Worm (Caenorhabditis elegans) whole organism, L1 larva: ENCODE results near the gene pud-1.1.

Experiments used
- aha-1 ChIP-seq: fragments of 150-350 bp; optimal IDR thresholded peaks from 2 replicates; lab custom pipeline; 2014; ENCODE audit warnings: missing biosample characterization, missing genetic modification characterization
- ceh-8 ChIP-seq: fragments of 200-800 bp; sonication (Bioruptor generic); optimal IDR thresholded peaks from 2 replicates; lab custom pipeline; 2018; ENCODE audit warnings: mild to moderate bottlenecking, missing genetic modification characterization, moderate library complexity, missing compliant biosample characterization
- dpl-1 ChIP-seq, 3 experiments: fragments of 150-350 bp in 2 of 3; sonication (generic microtip) in 1 of 3; optimal IDR thresholded peaks; 2 replicates each; lab custom pipeline; 2014 to 2017; ENCODE audit warnings: missing biosample characterization in 3 of 3, missing genetic modification characterization in 3 of 3, missing genetic modification reagents in 3 of 3
- egl-27 ChIP-seq, 2 experiments: fragments of 150-350 bp in 1 of 2; sonication (generic microtip); optimal IDR thresholded peaks; 3 replicates each; lab custom pipeline; 2017 to 2018; ENCODE audit warnings: missing biosample characterization in 2 of 2, missing genetic modification characterization in 2 of 2, missing genetic modification reagents in 2 of 2
- ets-5 ChIP-seq: fragments of 200-800 bp; sonication (Bioruptor generic); IDR thresholded peaks from 2 replicates; pipeline ENCODE4 v1.3.6; 2022; ENCODE audit warnings: missing genetic modification characterization, missing compliant biosample characterization
- fos-1 ChIP-seq: fragments of 150-350 bp; optimal IDR thresholded peaks from 2 replicates; lab custom pipeline; 2014; ENCODE audit warnings: missing biosample characterization, missing genetic modification characterization
- hpl-2 ChIP-seq: fragments of 150-350 bp; optimal IDR thresholded peaks from 2 replicates; lab custom pipeline; 2014; ENCODE audit warnings: missing biosample characterization, missing genetic modification reagents, missing genetic modification characterization
- mep-1 ChIP-seq: fragments of 150-350 bp; optimal IDR thresholded peaks from 2 replicates; lab custom pipeline; 2014; ENCODE audit warnings: missing biosample characterization, missing genetic modification characterization
- nhr-237 ChIP-seq: fragments of 150-350 bp; optimal IDR thresholded peaks from 2 replicates; lab custom pipeline; 2014; ENCODE audit warnings: missing biosample characterization, missing genetic modification characterization
- nhr-76 ChIP-seq: sonication (generic microtip); optimal IDR thresholded peaks from 2 replicates; lab custom pipeline; 2017; ENCODE audit warnings: missing biosample characterization, missing genetic modification characterization
- pqm-1 ChIP-seq: sonication (generic microtip); optimal IDR thresholded peaks from 3 replicates; lab custom pipeline; 2017; ENCODE audit warnings: missing biosample characterization, missing genetic modification characterization
- sup-37 ChIP-seq: fragments of 200-800 bp; sonication (Bioruptor generic); optimal IDR thresholded peaks from 2 replicates; lab custom pipeline; 2018; ENCODE audit warnings: mild to moderate bottlenecking, missing genetic modification characterization, missing compliant biosample characterization
- unc-62 ChIP-seq: fragments of 150-350 bp; optimal IDR thresholded peaks from 2 replicates; lab custom pipeline; 2014; ENCODE audit warnings: missing biosample characterization, missing genetic modification reagents, missing genetic modification characterization
- zag-1 ChIP-seq: fragments of 150-350 bp; optimal IDR thresholded peaks from 2 replicates; lab custom pipeline; 2014; ENCODE audit warnings: missing biosample characterization, missing genetic modification characterization

ce11 chrV:2303775-2304174 is 26.5 kb upstream of the pud-1.1 start, which contains the start of gene irld-15:
- TF ChIP-seq pqm-1: no peak
- TF ChIP-seq ets-5: no peak
- no peak for TF ChIP-seq aha-1 (tag; lab: Kevin White, UChicago)
- no peak for TF ChIP-seq egl-27 (tag; optimal IDR thresholded peaks at IDR 0.05; lab: Kevin White, UChicago)
- no peak for TF ChIP-seq fos-1
- TF ChIP-seq dpl-1 (GFP tag; optimal IDR thresholded peaks at IDR 0.05; lab: Kevin White, UChicago): no peak
- TF ChIP-seq mep-1: no peak
- TF ChIP-seq nhr-237 (tag; lab: Kevin White, UChicago): no peak
- TF ChIP-seq sup-37: no peak
- no peak for TF ChIP-seq hpl-2 (GFP tag; lab: Kevin White, UChicago)
- TF ChIP-seq nhr-76 (tag; lab: Kevin White, UChicago): no peak
- TF ChIP-seq ceh-8 (GFP tag; lab: Kevin White, UChicago): no peak
- no peak for TF ChIP-seq zag-1 (tag; lab: Kevin White, UChicago)
- TF ChIP-seq unc-62 (GFP tag; lab: Kevin White, UChicago): no peak
